Worm (Caenorhabditis elegans) whole organism, mixed stage, embryonic: ENCODE measurements around the gene F26D11.13.

ENCODE experiments used
- blmp-1 ChIP-seq: fragments of 150-350 bp; optimal IDR thresholded peaks from 2 replicates; lab custom pipeline; 2014; ENCODE audit warnings: missing biosample characterization, missing genetic modification characterization
- ceh-43 ChIP-seq: fragments of 200-800 bp; sonication (Bioruptor generic); optimal IDR thresholded peaks from 2 replicates; lab custom pipeline; 2018; ENCODE audit warnings: mild to moderate bottlenecking, missing genetic modification characterization, moderate library complexity, missing compliant biosample characterization
- elt-1 ChIP-seq: sonication (generic microtip); optimal IDR thresholded peaks from 2 replicates; lab custom pipeline; 2017; ENCODE audit warnings: missing genetic modification characterization, mild to moderate bottlenecking, missing compliant biosample characterization, antibody characterized with exemption, moderate library complexity, borderline replicate concordance; ENCODE audit not compliant: insufficient read depth
- elt-3 ChIP-seq: fragments of 150-350 bp; optimal IDR thresholded peaks from 2 replicates; lab custom pipeline; 2014; ENCODE audit warnings: missing biosample characterization, missing genetic modification characterization
- ham-2 ChIP-seq: fragments of 200-800 bp; sonication (Bioruptor generic); optimal IDR thresholded peaks from 2 replicates; lab custom pipeline; 2018; ENCODE audit warnings: mild to moderate bottlenecking, missing genetic modification characterization, missing compliant biosample characterization
- lin-32 ChIP-seq: fragments of 200-800 bp; sonication (Bioruptor generic); optimal IDR thresholded peaks from 2 replicates; lab custom pipeline; 2018; ENCODE audit warnings: mild to moderate bottlenecking, missing genetic modification characterization, missing compliant biosample characterization
- lsy-2 ChIP-seq: fragments of 150-350 bp; optimal IDR thresholded peaks from 2 replicates; lab custom pipeline; 2014; ENCODE audit warnings: missing biosample characterization, missing genetic modification characterization
- mab-5 ChIP-seq: fragments of 150-350 bp; optimal IDR thresholded peaks from 2 replicates; lab custom pipeline; 2014; ENCODE audit warnings: missing biosample characterization, missing genetic modification characterization
- nhr-12 ChIP-seq: fragments of 150-350 bp; optimal IDR thresholded peaks from 2 replicates; lab custom pipeline; 2014; ENCODE audit warnings: missing biosample characterization, missing genetic modification characterization
- nhr-237 ChIP-seq: fragments of 150-350 bp; optimal IDR thresholded peaks from 2 replicates; lab custom pipeline; 2014; ENCODE audit warnings: missing biosample characterization, missing genetic modification characterization
- nhr-28 ChIP-seq: fragments of 150-350 bp; optimal IDR thresholded peaks from 2 replicates; lab custom pipeline; 2014; ENCODE audit warnings: missing biosample characterization, missing genetic modification characterization
- sem-2 ChIP-seq: fragments of 200-800 bp; sonication (Bioruptor generic); optimal IDR thresholded peaks from 2 replicates; lab custom pipeline; 2018; ENCODE audit warnings: mild to moderate bottlenecking, missing genetic modification characterization, missing compliant biosample characterization
- unc-39 ChIP-seq: fragments of 150-350 bp; optimal IDR thresholded peaks from 2 replicates; lab custom pipeline; 2014; ENCODE audit warnings: missing biosample characterization, missing genetic modification characterization
- unc-62 ChIP-seq: fragments of 150-350 bp; optimal IDR thresholded peaks from 2 replicates; lab custom pipeline; 2014; ENCODE audit warnings: missing biosample characterization, missing genetic modification reagents, missing genetic modification characterization

ce11 chrV:7958740-7959320, 4.4 kb upstream of the F26D11.13 start, which contains the start of the genes clec-217 and F26D11.2:
- TF ChIP-seq nhr-12 (tag; lab: Kevin White, UChicago) (no peak), elt-3 (no peak), blmp-1 (tag; lab: Kevin White, UChicago) (no peak), lsy-2 (no peak), elt-1 (no peak), ham-2 (GFP tag; lab: Kevin White, UChicago) (no peak), mab-5 (tag; lab: Kevin White, UChicago) (no peak), nhr-237 (tag; lab: Kevin White, UChicago) (no peak), nhr-28 (no peak), sem-2 (GFP tag; lab: Kevin White, UChicago) (no peak), ceh-43 (GFP tag; lab: Kevin White, UChicago) (no peak), unc-62 (GFP tag; lab: Kevin White, UChicago) (no peak), lin-32 (GFP tag; lab: Kevin White, UChicago) (no peak), unc-39 (tag; lab: Kevin White, UChicago) (no peak)
